Worm (Caenorhabditis elegans) whole organism, mixed stage, embryonic: Measurements from ENCODE around the gene C47E12.13.

Experiments
- M03D4.4 ChIP-seq: sonication (generic microtip); optimal IDR thresholded peaks from 2 replicates; lab custom pipeline; 2017; ENCODE audit warnings: mild to moderate bottlenecking, missing genetic modification characterization, missing compliant biosample characterization
- bed-3 ChIP-seq: fragments of 200-800 bp; sonication (Bioruptor generic); optimal IDR thresholded peaks from 3 replicates; lab custom pipeline; 2018; ENCODE audit warnings: mild to moderate bottlenecking, missing genetic modification characterization, moderate library complexity, missing compliant biosample characterization
- blmp-1 ChIP-seq: fragments of 150-350 bp; optimal IDR thresholded peaks from 2 replicates; lab custom pipeline; 2014; ENCODE audit warnings: missing biosample characterization, missing genetic modification characterization
- ceh-43 ChIP-seq: fragments of 200-800 bp; sonication (Bioruptor generic); optimal IDR thresholded peaks from 2 replicates; lab custom pipeline; 2018; ENCODE audit warnings: mild to moderate bottlenecking, missing genetic modification characterization, moderate library complexity, missing compliant biosample characterization
- ceh-83 ChIP-seq: fragments of 200-800 bp; sonication (Bioruptor generic); optimal IDR thresholded peaks from 2 replicates; lab custom pipeline; 2018; ENCODE audit warnings: mild to moderate bottlenecking, missing genetic modification characterization, missing compliant biosample characterization
- ces-1 ChIP-seq: fragments of 150-350 bp; optimal IDR thresholded peaks from 2 replicates; lab custom pipeline; 2014; ENCODE audit warnings: missing biosample characterization, missing genetic modification reagents, missing genetic modification characterization
- cnd-1 ChIP-seq: fragments of 200-800 bp; sonication (Bioruptor generic); optimal IDR thresholded peaks from 2 replicates; lab custom pipeline; 2018; ENCODE audit warnings: mild to moderate bottlenecking, missing genetic modification characterization, missing compliant biosample characterization
- drap-1 ChIP-seq: fragments of 200-800 bp; sonication (Bioruptor generic); optimal IDR thresholded peaks from 3 replicates; lab custom pipeline; 2018; ENCODE audit warnings: mild to moderate bottlenecking, missing genetic modification characterization, missing compliant biosample characterization
- elt-1 ChIP-seq: sonication (generic microtip); optimal IDR thresholded peaks from 2 replicates; lab custom pipeline; 2017; ENCODE audit warnings: missing genetic modification characterization, mild to moderate bottlenecking, missing compliant biosample characterization, antibody characterized with exemption, moderate library complexity, borderline replicate concordance; ENCODE audit not compliant: insufficient read depth
- elt-3 ChIP-seq: fragments of 150-350 bp; optimal IDR thresholded peaks from 2 replicates; lab custom pipeline; 2014; ENCODE audit warnings: missing biosample characterization, missing genetic modification characterization
- ham-2 ChIP-seq: fragments of 200-800 bp; sonication (Bioruptor generic); optimal IDR thresholded peaks from 2 replicates; lab custom pipeline; 2018; ENCODE audit warnings: mild to moderate bottlenecking, missing genetic modification characterization, missing compliant biosample characterization
- hlh-1 ChIP-seq: fragments of 150-350 bp; optimal IDR thresholded peaks from 2 replicates; lab custom pipeline; 2014; ENCODE audit warnings: missing biosample characterization, missing genetic modification reagents, missing genetic modification characterization
- lin-13 ChIP-seq: fragments of 150-350 bp; optimal IDR thresholded peaks from 2 replicates; lab custom pipeline; 2014; ENCODE audit warnings: missing biosample characterization, missing genetic modification characterization
- lin-32 ChIP-seq: fragments of 200-800 bp; sonication (Bioruptor generic); optimal IDR thresholded peaks from 2 replicates; lab custom pipeline; 2018; ENCODE audit warnings: mild to moderate bottlenecking, missing genetic modification characterization, missing compliant biosample characterization
- lsy-2 ChIP-seq: fragments of 150-350 bp; optimal IDR thresholded peaks from 2 replicates; lab custom pipeline; 2014; ENCODE audit warnings: missing biosample characterization, missing genetic modification characterization
- mab-5 ChIP-seq: fragments of 150-350 bp; optimal IDR thresholded peaks from 2 replicates; lab custom pipeline; 2014; ENCODE audit warnings: missing biosample characterization, missing genetic modification characterization
- mep-1 ChIP-seq: fragments of 150-350 bp; optimal IDR thresholded peaks from 2 replicates; lab custom pipeline; 2017; ENCODE audit warnings: missing biosample characterization, missing genetic modification reagents, missing genetic modification characterization, inconsistent platforms
- mls-2 ChIP-seq: sonication (generic microtip); optimal IDR thresholded peaks from 2 replicates; lab custom pipeline; 2016; ENCODE audit warnings: mild to moderate bottlenecking, missing genetic modification characterization, moderate library complexity, missing compliant biosample characterization
- nhr-12 ChIP-seq: fragments of 150-350 bp; optimal IDR thresholded peaks from 2 replicates; lab custom pipeline; 2014; ENCODE audit warnings: missing biosample characterization, missing genetic modification characterization
- nhr-237 ChIP-seq: fragments of 150-350 bp; optimal IDR thresholded peaks from 2 replicates; lab custom pipeline; 2014; ENCODE audit warnings: missing biosample characterization, missing genetic modification characterization
- nhr-28 ChIP-seq: fragments of 150-350 bp; optimal IDR thresholded peaks from 2 replicates; lab custom pipeline; 2014; ENCODE audit warnings: missing biosample characterization, missing genetic modification characterization
- nhr-76 ChIP-seq: sonication (generic microtip); optimal IDR thresholded peaks from 2 replicates; lab custom pipeline; 2017; ENCODE audit warnings: missing biosample characterization, missing genetic modification characterization
- pha-4 ChIP-seq: fragments of 150-350 bp; optimal IDR thresholded peaks from 2 replicates; lab custom pipeline; 2018; ENCODE audit warnings: missing biosample characterization, missing genetic modification reagents, missing genetic modification characterization
- snpc-4 ChIP-seq: fragments of 150-350 bp; optimal IDR thresholded peaks from 2 replicates; lab custom pipeline; 2014; ENCODE audit warnings: missing biosample characterization, missing genetic modification characterization
- sptf-1 ChIP-seq: sonication (generic microtip); optimal IDR thresholded peaks from 2 replicates; lab custom pipeline; 2017; ENCODE audit warnings: mild to moderate bottlenecking, missing genetic modification characterization, moderate library complexity, missing compliant biosample characterization
- tbx-8 ChIP-seq: fragments of 200-800 bp; sonication (Bioruptor generic); optimal IDR thresholded peaks from 2 replicates; lab custom pipeline; 2018; ENCODE audit warnings: mild to moderate bottlenecking, missing genetic modification characterization, moderate library complexity, missing compliant biosample characterization
- unc-120 ChIP-seq: sonication (generic microtip); optimal IDR thresholded peaks from 2 replicates; lab custom pipeline; 2017; ENCODE audit warnings: missing genetic modification characterization, missing compliant biosample characterization; ENCODE audit not compliant: poor library complexity, severe bottlenecking
- unc-39 ChIP-seq: fragments of 150-350 bp; optimal IDR thresholded peaks from 2 replicates; lab custom pipeline; 2014; ENCODE audit warnings: missing biosample characterization, missing genetic modification characterization
- unc-62 ChIP-seq: fragments of 150-350 bp; optimal IDR thresholded peaks from 2 replicates; lab custom pipeline; 2014; ENCODE audit warnings: missing biosample characterization, missing genetic modification reagents, missing genetic modification characterization
- zip-8 ChIP-seq: fragments of 150-350 bp; optimal IDR thresholded peaks from 2 replicates; lab custom pipeline; 2014; ENCODE audit warnings: missing biosample characterization, missing genetic modification characterization
- ztf-11 ChIP-seq: fragments of 150-350 bp; optimal IDR thresholded peaks from 2 replicates; lab custom pipeline; 2014; ENCODE audit warnings: missing biosample characterization, missing genetic modification characterization

The C47E12.13 gene

ce11 chrIV:9993403-9994132 lies 13.1 kb downstream of the C47E12.13 start:
- TF ChIP-seq blmp-1, result no peak
- no peak for TF ChIP-seq mep-1 (tag; lab: Kevin White, UChicago)
- TF ChIP-seq nhr-28, result no peak
- TF ChIP-seq nhr-237 (tag; lab: Kevin White, UChicago), result no peak
- no peak for TF ChIP-seq snpc-4 (tag; lab: Kevin White, UChicago)
- TF ChIP-seq unc-62 (GFP tag; lab: Kevin White, UChicago), result no peak
- no peak for TF ChIP-seq unc-39
- no peak for TF ChIP-seq cnd-1 (tag; lab: Kevin White, UChicago)
- no peak for TF ChIP-seq lin-32 (GFP tag; lab: Kevin White, UChicago)
- TF ChIP-seq elt-1, result no peak
- TF ChIP-seq nhr-12 (tag; lab: Kevin White, UChicago), result no peak
- no peak for TF ChIP-seq sptf-1 (tag; lab: Kevin White, UChicago)
- TF ChIP-seq M03D4.4, result no peak
- no peak for TF ChIP-seq nhr-76 (tag; lab: Kevin White, UChicago)
- no peak for TF ChIP-seq tbx-8
- TF ChIP-seq lsy-2, result no peak
- no peak for TF ChIP-seq ceh-43 (GFP tag; lab: Kevin White, UChicago)
- TF ChIP-seq ham-2, result no peak
- no peak for TF ChIP-seq hlh-1 (tag; lab: Kevin White, UChicago)
- TF ChIP-seq unc-120 (tag; lab: Kevin White, UChicago), result no peak

ce11 chrIV:9989416-9989815 lies 17.3 kb downstream of the C47E12.13 start:
- no peak for TF ChIP-seq unc-62 (GFP tag; lab: Kevin White, UChicago)
- TF ChIP-seq nhr-76 (tag; lab: Kevin White, UChicago), result no peak
- no peak for TF ChIP-seq mab-5 (tag; lab: Kevin White, UChicago)
- no peak for TF ChIP-seq sptf-1 (tag; lab: Kevin White, UChicago)
- TF ChIP-seq zip-8 (tag; lab: Kevin White, UChicago), result no peak
- TF ChIP-seq tbx-8, result no peak
- no peak for TF ChIP-seq nhr-12 (tag; lab: Kevin White, UChicago)
- TF ChIP-seq hlh-1 (tag; lab: Kevin White, UChicago), result no peak
- TF ChIP-seq nhr-28, result no peak
- TF ChIP-seq bed-3 (GFP tag; lab: Kevin White, UChicago), result no peak

DNA sequence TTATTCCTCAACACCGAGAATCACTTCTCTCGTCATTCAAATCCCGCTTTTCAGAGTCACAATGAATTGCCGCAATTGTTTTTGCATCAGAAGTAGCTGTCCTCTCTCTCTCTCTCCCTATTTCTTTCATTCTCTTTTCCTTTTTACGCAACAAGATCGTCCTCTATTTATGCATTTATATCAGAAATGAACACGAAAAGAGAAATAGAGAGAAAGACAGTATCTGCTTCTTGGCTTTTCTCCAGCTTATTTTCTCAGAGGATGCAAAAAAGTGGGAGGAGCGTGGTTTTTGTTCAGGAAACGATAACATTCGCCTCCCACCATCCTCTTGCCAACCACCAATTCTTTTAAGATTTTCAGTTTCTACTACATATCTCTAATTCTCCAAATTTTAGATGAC lies 23.8 kb downstream of the C47E12.13 start, which contains the start of gene mam-2:
Gene mam-2, plus strand, starts transcription at position 301 of the 400 bp plus-strand sequence.
- no peak for TF ChIP-seq pha-4 (tag; lab: Kevin White, UChicago)
- no peak for TF ChIP-seq drap-1 (GFP tag; lab: Kevin White, UChicago)
- TF ChIP-seq ham-2, result peak; percentile 33
- TF ChIP-seq elt-3, result no peak
- TF ChIP-seq tbx-8, result no peak

DNA sequence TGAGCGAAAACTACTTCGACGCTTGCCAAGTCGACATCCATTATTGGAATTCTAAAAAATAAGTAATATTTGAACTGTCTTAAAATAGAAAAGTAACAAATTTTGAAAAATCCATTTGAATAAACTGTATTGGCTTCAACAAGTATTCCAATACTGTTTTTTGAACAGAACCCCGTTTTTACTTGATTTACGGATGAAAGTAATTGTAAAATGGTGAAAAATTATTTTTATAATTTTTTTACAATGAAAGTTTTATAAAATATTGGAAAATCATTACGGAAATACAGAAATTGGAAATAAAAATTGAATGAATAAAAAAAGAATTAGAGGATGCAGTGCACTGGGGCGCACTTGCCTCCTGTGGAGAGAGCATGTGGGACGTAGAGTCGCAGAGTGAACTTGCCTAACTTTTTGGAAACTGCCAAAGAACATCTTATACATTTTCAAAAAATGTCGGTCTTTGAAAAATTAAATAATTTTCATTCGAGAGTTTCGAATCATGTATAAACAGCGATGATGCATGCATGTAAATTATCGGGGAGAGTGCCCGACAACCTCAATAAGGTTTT lies 24.4 kb downstream of the C47E12.13 start, which contains the start of gene rrp-1:
Gene rrp-1, minus strand, starts transcription at position 51 of the 569 bp plus-strand sequence.
- no peak for TF ChIP-seq cnd-1 (tag; lab: Kevin White, UChicago)
- no peak for TF ChIP-seq lin-32 (GFP tag; lab: Kevin White, UChicago)
- no peak for TF ChIP-seq unc-120 (tag; lab: Kevin White, UChicago)
- TF ChIP-seq lin-13 (tag; lab: Kevin White, UChicago), result no peak
- TF ChIP-seq bed-3 (GFP tag; lab: Kevin White, UChicago), result no peak
- TF ChIP-seq ceh-83 (GFP tag; lab: Kevin White, UChicago), result no peak
- no peak for TF ChIP-seq lsy-2
- TF ChIP-seq nhr-12 (tag; lab: Kevin White, UChicago), result no peak
- no peak for TF ChIP-seq nhr-237 (tag; lab: Kevin White, UChicago)
- no peak for TF ChIP-seq ces-1
- no peak for TF ChIP-seq drap-1 (GFP tag; lab: Kevin White, UChicago)

DNA sequence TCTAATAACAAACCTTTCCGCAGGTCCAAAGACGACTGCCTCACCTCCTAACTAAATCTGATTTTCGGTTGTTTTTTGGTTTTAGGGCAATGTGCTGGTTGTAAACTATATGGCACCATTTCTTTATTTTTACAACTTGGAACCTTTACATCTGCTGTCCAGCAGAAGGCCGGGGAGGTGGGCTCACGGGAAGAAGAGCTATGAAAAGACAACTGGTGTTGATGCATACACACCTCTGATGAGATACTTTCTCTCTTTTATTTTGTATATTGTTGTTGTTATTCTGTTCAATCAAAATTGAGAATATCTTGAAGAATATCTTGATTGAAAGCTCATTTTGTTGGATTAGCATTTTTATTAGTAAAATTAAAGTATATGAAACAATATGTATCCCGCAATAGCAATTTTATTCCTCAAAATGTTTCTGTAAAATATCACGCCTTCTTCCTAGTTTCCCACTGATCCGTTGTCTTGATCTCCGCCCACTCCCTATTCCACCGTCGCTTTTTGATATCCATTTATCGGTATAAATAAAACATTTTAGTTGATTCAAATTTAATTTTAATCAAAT lies 29.0 kb downstream of the C47E12.13 start, which contains the start of gene dhp-2:
Gene dhp-2, plus strand, starts transcription at position 521 of the 571 bp plus-strand sequence.
- TF ChIP-seq ztf-11 (tag; lab: Kevin White, UChicago) (no peak), mls-2 (tag; lab: Kevin White, UChicago) (no peak), snpc-4 (tag; lab: Kevin White, UChicago) (no peak), hlh-1 (tag; lab: Kevin White, UChicago) (peak; percentile 83), nhr-76 (tag; lab: Kevin White, UChicago) (no peak)
